Fruit fly (Drosophila melanogaster) whole organism, embryonic: ENCODE measurements around the gene CG13455.
A peak's percentile ranks its signal among the peaks of the same experiment; 100 is the strongest.

Source experiments
- Adf1 ChIP-seq: fragments of 200-800 bp; sonication (Bioruptor generic); IDR thresholded peaks from 2 replicates; pipeline ENCODE4 v1.3.6; 2022; ENCODE audit warnings: missing biosample characterization, missing genetic modification characterization
- Antp ChIP-seq: fragments of 200-800 bp; sonication (Bioruptor generic); optimal IDR thresholded peaks from 3 replicates; lab custom pipeline; 2016; ENCODE audit warnings: missing biosample characterization, missing genetic modification characterization
- Blimp-1 ChIP-seq: fragments of 200-800 bp; sonication (Bioruptor generic); optimal IDR thresholded peaks from 3 replicates; lab custom pipeline; 2018; ENCODE audit warnings: missing biosample characterization, missing genetic modification characterization, mild to moderate bottlenecking, moderate library complexity, missing genetic modification reagents
- CG10274 ChIP-seq: fragments of 200-800 bp; sonication (Bioruptor generic); optimal IDR thresholded peaks from 3 replicates; lab custom pipeline; 2017; ENCODE audit warnings: missing biosample characterization, mild to moderate bottlenecking, missing genetic modification characterization
- CG10366 ChIP-seq: fragments of 200-800 bp; sonication (Bioruptor generic); IDR thresholded peaks from 2 replicates; pipeline ENCODE4 v1.3.6; 2022; ENCODE audit warnings: missing biosample characterization, missing genetic modification characterization
- CG11093 ChIP-seq: fragments of 200-800 bp; sonication (Bioruptor generic); IDR thresholded peaks from 3 replicates; pipeline ENCODE4 v1.3.6; 2022; ENCODE audit warnings: missing biosample characterization, missing genetic modification characterization
- CG12104 ChIP-seq: fragments of 200-800 bp; sonication (Bioruptor generic); optimal IDR thresholded peaks from 3 replicates; lab custom pipeline; 2016; ENCODE audit warnings: missing biosample characterization, missing genetic modification characterization
- CG12219 ChIP-seq: fragments of 200-800 bp; sonication (Bioruptor generic); optimal IDR thresholded peaks from 3 replicates; lab custom pipeline; 2018; ENCODE audit warnings: missing biosample characterization, mild to moderate bottlenecking, missing genetic modification characterization
- CG13424 ChIP-seq: fragments of 200-800 bp; sonication (Bioruptor generic); optimal IDR thresholded peaks from 2 replicates; lab custom pipeline; 2019; ENCODE audit warnings: missing biosample characterization, mild to moderate bottlenecking, missing genetic modification characterization, moderate library complexity
- CG13894 ChIP-seq: fragments of 200-800 bp; sonication (Bioruptor generic); optimal IDR thresholded peaks from 3 replicates; lab custom pipeline; 2018; ENCODE audit warnings: missing biosample characterization, mild to moderate bottlenecking, missing genetic modification characterization, moderate library complexity
- CG14710 ChIP-seq: fragments of 200-800 bp; sonication (Bioruptor generic); optimal IDR thresholded peaks from 3 replicates; lab custom pipeline; 2019; ENCODE audit warnings: missing biosample characterization, mild to moderate bottlenecking, missing genetic modification characterization, moderate library complexity
- CG17186 ChIP-seq: fragments of 200-800 bp; sonication (Bioruptor generic); optimal IDR thresholded peaks from 3 replicates; lab custom pipeline; 2017; ENCODE audit warnings: missing biosample characterization, missing genetic modification reagents, missing genetic modification characterization
- CG17359 ChIP-seq: fragments of 200-800 bp; sonication (Bioruptor generic); optimal IDR thresholded peaks from 3 replicates; lab custom pipeline; 2018; ENCODE audit warnings: missing biosample characterization, mild to moderate bottlenecking, missing genetic modification characterization, moderate library complexity
- CG17829 ChIP-seq: fragments of 200-800 bp; optimal IDR thresholded peaks from 2 replicates; lab custom pipeline; 2019; ENCODE audit warnings: missing biosample characterization, mild to moderate bottlenecking, missing genetic modification characterization, moderate library complexity
- CG18599 ChIP-seq: fragments of 200-800 bp; sonication (Bioruptor generic); optimal IDR thresholded peaks from 3 replicates; lab custom pipeline; 2017; ENCODE audit warnings: missing biosample characterization, missing genetic modification characterization, mild to moderate bottlenecking, moderate library complexity, missing genetic modification reagents
- CG18764 ChIP-seq: fragments of 200-800 bp; sonication (Bioruptor generic); optimal IDR thresholded peaks from 3 replicates; lab custom pipeline; 2016; ENCODE audit warnings: missing biosample characterization, missing genetic modification characterization
- CG30020 ChIP-seq: fragments of 200-800 bp; optimal IDR thresholded peaks from 2 replicates; lab custom pipeline; 2019; ENCODE audit warnings: missing biosample characterization, mild to moderate bottlenecking, missing genetic modification characterization, moderate library complexity
- CG3407 ChIP-seq: fragments of 200-800 bp; sonication (Bioruptor generic); optimal IDR thresholded peaks from 2 replicates; lab custom pipeline; 2018; ENCODE audit warnings: missing biosample characterization, mild to moderate bottlenecking, missing genetic modification characterization
- CG34224 ChIP-seq: fragments of 200-800 bp; sonication (Bioruptor generic); IDR thresholded peaks from 3 replicates; pipeline ENCODE4 v1.3.6; 2022; ENCODE audit warnings: missing biosample characterization, missing genetic modification characterization; ENCODE audit not compliant: partially characterized antibody
- CG5245 ChIP-seq: fragments of 200-800 bp; sonication (Bioruptor generic); optimal IDR thresholded peaks from 3 replicates; lab custom pipeline; 2016; ENCODE audit warnings: missing biosample characterization, missing genetic modification characterization
- CG6654 ChIP-seq: fragments of 200-800 bp; sonication (Bioruptor generic); optimal IDR thresholded peaks from 2 replicates; lab custom pipeline; 2017; ENCODE audit warnings: missing biosample characterization, mild to moderate bottlenecking, missing genetic modification characterization
- CG6689 ChIP-seq: fragments of 200-800 bp; sonication (Bioruptor generic); IDR thresholded peaks from 2 replicates; pipeline ENCODE4 v1.3.6; 2022; ENCODE audit warnings: missing biosample characterization, missing genetic modification characterization
- CG7556 ChIP-seq: fragments of 200-800 bp; sonication (Bioruptor generic); optimal IDR thresholded peaks from 2 replicates; lab custom pipeline; 2017; ENCODE audit warnings: missing biosample characterization, mild to moderate bottlenecking, missing genetic modification characterization
- CG7786 ChIP-seq: fragments of 200-800 bp; sonication (Bioruptor generic); optimal IDR thresholded peaks from 2 replicates; lab custom pipeline; 2016; ENCODE audit warnings: missing biosample characterization, missing genetic modification characterization
- CG8359 ChIP-seq: fragments of 200-800 bp; sonication (Bioruptor generic); optimal IDR thresholded peaks from 2 replicates; lab custom pipeline; 2017; ENCODE audit warnings: missing biosample characterization, mild to moderate bottlenecking, missing genetic modification characterization, borderline replicate concordance
- CG8388 ChIP-seq: fragments of 200-800 bp; sonication (Bioruptor generic); optimal IDR thresholded peaks from 2 replicates; lab custom pipeline; 2019; ENCODE audit warnings: missing biosample characterization, mild to moderate bottlenecking, missing genetic modification characterization, moderate library complexity
- CG9727 ChIP-seq: fragments of 200-800 bp; sonication (Bioruptor generic); optimal IDR thresholded peaks from 3 replicates; lab custom pipeline; 2017; ENCODE audit warnings: missing biosample characterization, mild to moderate bottlenecking, missing genetic modification characterization
- Fer3 ChIP-seq: fragments of 200-800 bp; sonication (Bioruptor generic); optimal IDR thresholded peaks from 2 replicates; lab custom pipeline; 2018; ENCODE audit warnings: missing biosample characterization, mild to moderate bottlenecking, missing genetic modification characterization, moderate library complexity
- Lhr ChIP-seq: fragments of 200-800 bp; sonication (Bioruptor generic); optimal IDR thresholded peaks from 3 replicates; lab custom pipeline; 2017; ENCODE audit warnings: mild to moderate bottlenecking, missing biosample characterization, missing genetic modification reagents, missing genetic modification characterization
- Med ChIP-seq: fragments of 200-800 bp; sonication (Bioruptor generic); peaks from one replicate; lab custom pipeline; 2016; ENCODE audit warnings: missing biosample characterization, missing genetic modification characterization, mild to moderate bottlenecking, inconsistent platforms, moderate library complexity
- Neu2 ChIP-seq: fragments of 200-800 bp; sonication (Bioruptor generic); optimal IDR thresholded peaks from 3 replicates; lab custom pipeline; 2016; ENCODE audit warnings: missing biosample characterization, missing genetic modification characterization, borderline replicate concordance
- Oli ChIP-seq: fragments of 200-800 bp; sonication (Bioruptor generic); optimal IDR thresholded peaks from 2 replicates; lab custom pipeline; 2018; ENCODE audit warnings: missing biosample characterization, mild to moderate bottlenecking, missing genetic modification characterization, moderate library complexity
- Pdp1 ChIP-seq, 2 experiments: fragments of 200-800 bp; sonication (Bioruptor generic); optimal IDR thresholded peaks; 3 replicates each; lab custom pipeline; 2016; ENCODE audit warnings: missing biosample characterization in 2 of 2, missing genetic modification characterization in 2 of 2, mild to moderate bottlenecking in 1 of 2, moderate library complexity in 1 of 2
- Six4 ChIP-seq: fragments of 200-800 bp; sonication (Bioruptor generic); optimal IDR thresholded peaks from 2 replicates; lab custom pipeline; 2016; ENCODE audit warnings: missing biosample characterization, missing genetic modification characterization
- abd-A ChIP-seq: fragments of 200-800 bp; sonication (Bioruptor generic); optimal IDR thresholded peaks from 3 replicates; lab custom pipeline; 2019; ENCODE audit warnings: missing biosample characterization, mild to moderate bottlenecking, missing genetic modification characterization, moderate library complexity
- az2 ChIP-seq: fragments of 200-800 bp; sonication (Bioruptor generic); optimal IDR thresholded peaks from 3 replicates; lab custom pipeline; 2016; ENCODE audit warnings: missing biosample characterization, missing genetic modification characterization
- bsh ChIP-seq, 2 experiments: fragments of 200-800 bp; sonication (Bioruptor generic); optimal IDR thresholded peaks; 2 replicates each; lab custom pipeline; 2017 to 2018; ENCODE audit warnings: mild to moderate bottlenecking in 2 of 2, missing biosample characterization in 2 of 2, missing genetic modification characterization in 2 of 2, moderate library complexity in 1 of 2
- dimm ChIP-seq: fragments of 200-800 bp; sonication (Bioruptor generic); IDR thresholded peaks from 2 replicates; pipeline ENCODE4 v1.3.6; 2022; ENCODE audit warnings: missing biosample characterization, missing genetic modification characterization
- lab ChIP-seq: fragments of 200-800 bp; sonication (Bioruptor generic); optimal IDR thresholded peaks from 3 replicates; lab custom pipeline; 2017; ENCODE audit warnings: missing biosample characterization, missing genetic modification characterization, mild to moderate bottlenecking, moderate library complexity, missing genetic modification reagents
- nmo ChIP-seq: fragments of 200-800 bp; sonication (Bioruptor generic); optimal IDR thresholded peaks from 2 replicates; lab custom pipeline; 2018; ENCODE audit warnings: missing biosample characterization, mild to moderate bottlenecking, missing genetic modification characterization, moderate library complexity
- prd ChIP-seq, 3 experiments: fragments of >200 bp in 2 of 3; fragments of 200-800 bp in 1 of 3; sonication (Bioruptor generic) in 1 of 3; optimal IDR thresholded peaks in 2 of 3; IDR thresholded peaks in 1 of 3; 2 replicates in 2 of 3; 3 replicates in 1 of 3; pipeline versions ENCODE4 v1.3.6 to Lab custom; 2017 to 2022; ENCODE audit warnings: missing biosample characterization in 1 of 3, missing genetic modification characterization in 1 of 3
- sens ChIP-seq: fragments of 200-800 bp; sonication (Bioruptor generic); peaks from one replicate; lab custom pipeline; 2016; ENCODE audit warnings: missing biosample characterization, missing genetic modification characterization
- shn ChIP-seq: fragments of 200-800 bp; sonication (Bioruptor generic); optimal IDR thresholded peaks from 3 replicates; lab custom pipeline; 2016; ENCODE audit warnings: missing biosample characterization, missing genetic modification characterization
- sisA ChIP-seq: fragments of 200-800 bp; sonication (Bioruptor generic); IDR thresholded peaks from 2 replicates; pipeline ENCODE4 v1.3.6; 2022; ENCODE audit warnings: missing biosample characterization, missing genetic modification characterization
- sqz ChIP-seq: fragments of 200-800 bp; sonication (Bioruptor generic); optimal IDR thresholded peaks from 3 replicates; lab custom pipeline; 2018; ENCODE audit warnings: missing biosample characterization, mild to moderate bottlenecking, missing genetic modification characterization
- tx ChIP-seq: fragments of 200-800 bp; sonication (Bioruptor generic); optimal IDR thresholded peaks from 2 replicates; lab custom pipeline; 2016; ENCODE audit warnings: missing biosample characterization, missing genetic modification characterization

Gene CG13455

DNA sequence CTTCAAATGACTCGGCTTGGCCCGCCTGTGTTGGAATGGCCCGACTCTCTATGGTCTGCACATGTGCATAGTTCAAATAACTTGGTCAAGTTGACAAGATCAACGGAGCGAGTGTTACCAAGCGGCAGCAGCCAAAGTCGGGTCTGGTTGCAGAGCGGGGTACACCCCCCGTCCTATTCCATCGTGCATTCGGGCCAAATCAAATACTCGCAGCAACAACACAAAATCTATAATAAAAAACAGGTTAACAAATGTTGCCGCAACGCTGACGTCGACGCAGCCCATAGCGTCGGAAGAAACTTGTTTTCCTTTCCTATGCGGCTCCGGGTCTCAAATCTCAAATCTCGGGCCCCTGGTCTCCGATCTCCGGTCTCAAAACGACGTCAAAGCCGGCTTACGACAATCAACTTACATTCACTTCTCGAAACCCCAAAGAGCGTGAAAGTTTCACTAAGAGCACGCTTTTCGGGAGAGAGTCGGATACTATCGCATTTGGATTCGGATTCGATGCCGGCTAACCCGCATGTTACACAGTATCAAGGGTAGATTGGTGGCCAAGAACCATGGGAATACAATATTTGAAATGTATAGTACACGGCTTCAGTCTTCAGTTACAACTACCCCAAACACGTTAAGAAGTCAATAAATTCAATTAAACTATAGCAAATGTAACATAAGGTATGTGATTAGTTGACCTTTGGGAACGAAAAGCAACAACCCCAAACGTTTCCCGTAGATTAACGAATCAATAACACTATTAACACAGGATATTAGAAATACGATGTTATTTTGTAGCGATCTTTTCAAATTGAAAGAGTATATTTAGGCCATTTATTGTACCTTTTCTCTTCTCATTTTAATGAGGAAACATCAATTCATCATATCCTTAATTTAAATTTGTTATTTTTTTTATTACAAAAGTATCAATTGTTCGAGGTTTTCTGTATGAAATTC is 38.2 kb downstream of the CG13455 start (continued):
- TF ChIP-seq CG17829 (tag; lab: Kevin White, UChicago) (peak; percentile 22), Adf1 (GFP tag; lab: Robert Waterston, UW) (peak; percentile 73), CG13894 (tag; lab: Kevin White, UChicago) (peak; percentile 3), CG30020 (tag; lab: Kevin White, UChicago) (no peak), Neu2 (GFP tag; lab: Kevin White, UChicago) (no peak), CG11093 (GFP tag; lab: Robert Waterston, UW) (0 out of 3 replicates have a peak, but pooled peaks have one; percentile 16), Med (peak; percentile 89), Oli (tag; lab: Kevin White, UChicago) (peak; percentile 82), Fer3 (tag; lab: Kevin White, UChicago) (peak; percentile 13), az2 (GFP tag; lab: Kevin White, UChicago) (peak; percentile 65), Blimp-1 (peak; percentile 16), shn (peak; percentile 48), CG7556 (peak; percentile 92), CG17186 (no peak), lab (GFP tag; lab: Kevin White, UChicago) (peak; percentile 20), CG6654 (GFP tag; lab: Kevin White, UChicago) (peak; percentile 30), prd (optimal IDR thresholded peaks at IDR 0.05; lab: Kevin White, UChicago) (no peak), prd (GFP tag; IDR thresholded peaks at IDR 0.05; lab: Robert Waterston, UW) (peak; percentile 58), CG18599 (peak; percentile 66), CG5245 (GFP tag; lab: Kevin White, UChicago) (no peak), Antp (peak; percentile 45), Pdp1 (GFP tag; optimal IDR thresholded peaks at IDR 0.05; lab: Kevin White, UChicago) (peak; percentile 5 to 71), CG14710 (tag; lab: Kevin White, UChicago) (peak; percentile 65), CG8359 (GFP tag; lab: Kevin White, UChicago) (peak; percentile 21), nmo (GFP tag; lab: Kevin White, UChicago) (peak; percentile 80), sqz (GFP tag; lab: Kevin White, UChicago) (peak; percentile 69), CG3407 (GFP tag; lab: Kevin White, UChicago) (peak; percentile 38), CG13424 (tag; lab: Kevin White, UChicago) (peak; percentile 68), sens (GFP tag; lab: Kevin White, UChicago) (peak; percentile 94), CG18764 (no peak), CG17359 (tag; lab: Kevin White, UChicago) (peak; percentile 46), CG10274 (peak; percentile 43), sisA (GFP tag; lab: Robert Waterston, UW) (peak; percentile 61), tx (GFP tag; lab: Kevin White, UChicago) (peak; percentile 9), CG6689 (GFP tag; lab: Robert Waterston, UW) (peak; percentile 42; the same call in 1 of the 2 replicates), CG8388 (peak; percentile 49), CG9727 (GFP tag; lab: Kevin White, UChicago) (peak; percentile 80), CG10366 (GFP tag; lab: Robert Waterston, UW) (peak; percentile 51), Six4 (GFP tag; lab: Kevin White, UChicago) (peak; percentile 15), CG34224 (GFP tag; lab: Robert Waterston, UW) (peak; percentile 31; the same call in 1 of the 3 replicates), dimm (GFP tag; lab: Robert Waterston, UW) (no peak), bsh (GFP tag; optimal IDR thresholded peaks at IDR 0.05; lab: Kevin White, UChicago) (peak; percentile 17 to 40), CG12219 (peak; percentile 13), Lhr (peak; percentile 26), CG7786 (GFP tag; lab: Kevin White, UChicago) (peak; percentile 42), CG12104 (GFP tag; lab: Kevin White, UChicago) (peak; percentile 30), abd-A (tag; lab: Kevin White, UChicago) (peak; percentile 28)
